Worm (Caenorhabditis elegans): ENCODE data around the gene denn-4.

denn-4 gene

DNA sequence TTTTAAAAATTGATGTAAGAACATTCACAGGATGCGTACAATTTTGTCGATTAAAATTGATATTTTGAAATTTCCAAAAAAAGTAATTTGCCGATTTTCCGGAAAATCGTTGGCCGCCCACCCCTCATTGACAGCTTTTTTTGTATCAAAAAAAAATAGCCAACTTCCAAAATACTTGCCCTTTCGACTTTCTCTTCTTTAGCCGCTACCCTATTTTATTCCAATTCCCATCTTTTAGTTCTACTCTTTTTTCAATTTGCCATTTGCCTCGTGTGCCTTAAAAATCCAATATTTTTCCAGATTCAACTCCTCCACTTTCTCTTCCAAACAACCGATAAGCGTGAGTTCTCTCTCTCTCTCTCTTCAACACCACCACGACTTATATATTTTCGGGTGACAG lies 21.8 kb upstream of the denn-4 start, which contains the start of gene egl-18:
egl-18 (plus strand) TSS at position 301 of the 400 bp plus-strand sequence.
- no peak for TF ChIP-seq pqm-1 (tag; optimal IDR thresholded peaks at IDR 0.05)
- TF ChIP-seq tbx-7 (tag; optimal IDR thresholded peaks at IDR 0.05) = no peak
- no peak for TF ChIP-seq syd-9 (tag; optimal IDR thresholded peaks at IDR 0.05)
- no peak for TF ChIP-seq unc-55 (GFP tag; optimal IDR thresholded peaks at IDR 0.05)

DNA sequence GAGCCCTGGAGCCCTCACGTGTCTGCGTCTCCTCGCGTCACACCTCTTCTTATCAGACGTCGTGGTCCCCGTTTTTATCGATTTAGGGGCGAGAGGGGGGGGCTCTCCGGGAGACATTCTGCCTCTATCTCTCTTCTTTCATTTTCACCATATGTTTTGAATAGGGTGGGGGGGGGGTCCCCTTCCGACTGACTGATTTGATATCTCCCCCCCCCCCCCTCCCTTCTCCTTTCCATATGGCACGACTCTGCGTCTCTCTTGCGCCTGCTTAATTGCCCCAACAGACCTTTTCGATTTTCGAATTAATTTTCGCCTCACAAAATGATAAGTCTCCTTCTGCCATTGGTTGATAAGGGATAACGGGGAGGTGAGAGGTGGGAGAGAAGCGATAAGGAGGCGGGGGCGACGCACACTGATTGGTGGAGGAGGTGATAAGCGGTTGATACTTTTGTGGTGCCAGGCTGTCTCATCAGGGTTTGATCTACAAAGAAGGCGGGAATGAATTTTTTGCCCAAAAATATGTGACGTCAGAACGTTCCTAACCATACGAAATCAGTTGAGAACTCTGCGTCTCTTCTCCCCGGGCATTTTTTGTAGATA lies 19.6 kb upstream of the denn-4 start:
- TF ChIP-seq ceh-48 (tag; optimal IDR thresholded peaks at IDR 0.05) (peak; percentile 12), ceh-30 (tag; optimal IDR thresholded peaks at IDR 0.05) (no peak), nfya-1 (tag; optimal IDR thresholded peaks at IDR 0.05) (peak; percentile 92), ceh-24 (tag; optimal IDR thresholded peaks at IDR 0.05) (no peak), hlh-13 (GFP tag; optimal IDR thresholded peaks at IDR 0.05) (no peak), ama-1 (optimal IDR thresholded peaks at IDR 0.05) (no peak), ceh-31 (tag; optimal IDR thresholded peaks at IDR 0.05) (no peak), ttx-3 (tag; optimal IDR thresholded peaks at IDR 0.05) (no peak), ceh-9 (tag; optimal IDR thresholded peaks at IDR 0.05) (no peak), elt-2 (tag; optimal IDR thresholded peaks at IDR 0.05) (peak; percentile 42), ceh-6 (GFP tag; optimal IDR thresholded peaks at IDR 0.05) (no peak), sdc-2 (tag; optimal IDR thresholded peaks at IDR 0.05) (no peak)

DNA sequence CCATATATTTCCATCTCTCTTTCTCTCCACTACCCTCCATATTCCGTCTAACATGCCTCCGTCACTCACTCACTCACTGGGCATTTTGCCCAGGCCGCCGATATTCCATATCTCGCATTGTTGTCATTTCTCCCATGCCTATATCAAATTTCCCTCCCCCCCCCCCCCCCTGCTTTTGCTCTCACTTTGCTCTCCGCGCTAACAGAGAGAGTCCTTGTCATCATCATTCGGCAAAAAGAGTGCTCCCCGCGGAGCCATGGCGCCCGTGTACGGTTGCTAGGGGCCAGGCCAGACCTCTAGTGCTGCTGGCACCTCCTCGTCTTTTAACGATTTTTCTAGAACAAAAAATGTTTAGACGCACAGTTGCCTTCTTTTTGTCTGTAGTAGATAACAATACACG lies 18.6 kb upstream of the denn-4 start:
- TF ChIP-seq rnt-1 (tag; optimal IDR thresholded peaks at IDR 0.05) = no peak
- TF ChIP-seq C08G9.2 (tag; optimal IDR thresholded peaks at IDR 0.05) = no peak
- no peak for TF ChIP-seq pax-1 (tag; optimal IDR thresholded peaks at IDR 0.05)
- TF ChIP-seq ceh-24 (tag; optimal IDR thresholded peaks at IDR 0.05) = no peak
- TF ChIP-seq fkh-6 (tag; optimal IDR thresholded peaks at IDR 0.05) = no peak
- TF ChIP-seq ceh-22 (tag; optimal IDR thresholded peaks at IDR 0.05) = no peak
- no peak for TF ChIP-seq pag-3 (tag; optimal IDR thresholded peaks at IDR 0.05; ENCODE audit: borderline replicate concordance)
- no peak for TF ChIP-seq madf-2 (tag; optimal IDR thresholded peaks at IDR 0.05)
- TF ChIP-seq ceh-30 (tag; optimal IDR thresholded peaks at IDR 0.05) = no peak
- no peak for TF ChIP-seq hlh-15 (tag; optimal IDR thresholded peaks at IDR 0.05)
- TF ChIP-seq sox-4 (tag; optimal IDR thresholded peaks at IDR 0.05) = no peak
- TF ChIP-seq unc-42 (tag; optimal IDR thresholded peaks at IDR 0.05) = peak; percentile 14
- no peak for TF ChIP-seq K09A11.1 (tag; optimal IDR thresholded peaks at IDR 0.05; ENCODE audit: insufficient read depth)
- TF ChIP-seq pha-2 (tag; optimal IDR thresholded peaks at IDR 0.05) = peak; percentile 15
- no peak for TF ChIP-seq ceh-31 (tag; optimal IDR thresholded peaks at IDR 0.05)
- TF ChIP-seq ahr-1 (tag; optimal IDR thresholded peaks at IDR 0.05) = no peak
- no peak for TF ChIP-seq ets-4 (tag; optimal IDR thresholded peaks at IDR 0.05)
- TF ChIP-seq hlh-6 (tag; optimal IDR thresholded peaks at IDR 0.05) = no peak
- TF ChIP-seq hlh-8 (tag; optimal IDR thresholded peaks at IDR 0.05) = no peak
- no peak for TF ChIP-seq Y22D7AL.16 (tag; optimal IDR thresholded peaks at IDR 0.05)
- no peak for TF ChIP-seq K02D7.2 (tag; optimal IDR thresholded peaks at IDR 0.05)
- no peak for TF ChIP-seq elt-4 (tag; optimal IDR thresholded peaks at IDR 0.05)
- TF ChIP-seq nfya-1 (tag; optimal IDR thresholded peaks at IDR 0.05) = no peak
- no peak for TF ChIP-seq sox-2 (GFP tag; IDR thresholded peaks at IDR 0.05)
- no peak for TF ChIP-seq tbx-2 (tag; optimal IDR thresholded peaks at IDR 0.05)
- TF ChIP-seq fax-1 (tag; optimal IDR thresholded peaks at IDR 0.05) = no peak
- TF ChIP-seq che-1 (tag; optimal IDR thresholded peaks at IDR 0.05) = no peak
- peak; percentile 42 for TF ChIP-seq ceh-19 (GFP tag; optimal IDR thresholded peaks at IDR 0.05)
- peak; percentile 76 for TF ChIP-seq ceh-34 (tag; optimal IDR thresholded peaks at IDR 0.05)
